Worm (Caenorhabditis elegans) whole organism, late embryonic: Measurements from ENCODE around the gene srbc-68.
"Not testable (repeated sequence)": the region's sequence is repeated elsewhere in the genome, so short reads cannot be mapped to it uniquely, and the experiment has no call there.

Source experiments
- ama-1 ChIP-seq: fragments of 150-350 bp; optimal IDR thresholded peaks from 2 replicates; lab custom pipeline; 2014
- elt-2 ChIP-seq: sonication (generic microtip); optimal IDR thresholded peaks from 2 replicates; lab custom pipeline; 2016; ENCODE audit warnings: missing genetic modification reagents, missing genetic modification characterization, missing compliant biosample characterization
- gmeb-2 ChIP-seq: sonication (generic microtip); optimal IDR thresholded peaks from 2 replicates; lab custom pipeline; 2016; ENCODE audit warnings: missing genetic modification characterization, inconsistent platforms, missing compliant biosample characterization
- pha-4 ChIP-seq: fragments of 150-350 bp; optimal IDR thresholded peaks from 2 replicates; lab custom pipeline; 2018; ENCODE audit warnings: missing biosample characterization, missing genetic modification reagents, missing genetic modification characterization

- TF ChIP-seq gmeb-2 (tag; lab: Kevin White, UChicago); pha-4 (tag; lab: Kevin White, UChicago); elt-2 (tag; lab: Kevin White, UChicago); ama-1: not testable (repeated sequence)
These were observed 12.3 kb upstream of the srbc-68 start, which contains the start of gene T24A6.1 for ce11 chrV:3558744-3559143.
